Fruit fly (Drosophila melanogaster): ENCODE measurements around the gene CG10560.

Gene CG10560

DNA sequence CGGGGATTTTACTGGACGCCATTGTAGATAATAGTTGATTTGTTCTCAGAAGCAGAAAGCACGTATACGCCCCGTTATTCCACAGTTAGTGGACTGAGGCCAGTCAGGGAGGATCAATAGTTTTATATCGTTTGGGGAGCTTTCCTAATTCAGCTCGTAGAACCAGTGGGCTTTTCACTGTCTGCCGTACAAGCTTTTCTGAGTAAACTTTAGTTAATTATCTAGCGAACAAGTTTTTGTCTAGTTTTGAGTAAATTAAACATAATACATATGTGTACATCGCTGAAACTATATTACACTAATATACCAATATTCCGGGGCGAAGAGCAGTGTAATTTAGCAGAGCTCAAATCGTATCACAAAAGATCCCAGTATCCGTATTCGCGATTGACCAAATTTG is 2.8 kb upstream of the CG10560 start, which contains the start of gene CG10562:
Gene CG10562, minus strand, starts transcription at position 101 of the 400 bp plus-strand sequence.
- no peak for TF ChIP-seq Crg-1 (GFP tag; optimal IDR thresholded peaks at IDR 0.05)
- TF ChIP-seq Hr96 (GFP tag; optimal IDR thresholded peaks at IDR 0.05), result no peak
- TF ChIP-seq CG7045 (GFP tag; optimal IDR thresholded peaks at IDR 0.05), result no peak
- TF ChIP-seq cic (GFP tag; optimal IDR thresholded peaks at IDR 0.05), result peak; percentile 28
- TF ChIP-seq bab1 (GFP tag; optimal IDR thresholded peaks at IDR 0.05), result no peak
- peak; percentile 10 for TF ChIP-seq CG12768 (GFP tag; optimal IDR thresholded peaks at IDR 0.05)
- TF ChIP-seq kay (GFP tag; ENCODE audit: borderline replicate concordance), result no peak
- no peak for TF ChIP-seq CG33017 (tag; optimal IDR thresholded peaks at IDR 0.05)

DNA sequence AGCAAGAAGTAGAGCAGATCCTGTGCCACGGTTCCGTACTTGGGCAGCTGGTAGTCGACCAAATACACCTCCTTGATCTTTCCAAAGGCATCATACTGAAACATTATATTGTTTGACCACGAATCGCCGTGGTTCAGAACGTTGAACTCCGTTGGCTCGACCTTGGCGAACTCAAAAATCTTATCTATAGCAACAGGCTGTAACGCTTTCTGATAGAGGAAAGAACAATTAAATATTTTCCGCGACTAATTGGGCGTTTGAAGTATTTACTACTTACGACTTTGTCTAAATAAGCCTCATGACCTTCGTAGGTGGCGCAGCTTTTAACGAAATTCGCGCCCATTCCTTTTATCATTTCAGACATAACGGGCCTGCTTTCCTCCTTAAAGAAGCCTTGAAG is 1.8 kb upstream of the CG10560 start:
- TF ChIP-seq CG5204 (GFP tag; optimal IDR thresholded peaks at IDR 0.05), result no peak
- no peak for TF ChIP-seq CG7101 (tag; optimal IDR thresholded peaks at IDR 0.05)
- no peak for TF ChIP-seq CG33017 (tag; optimal IDR thresholded peaks at IDR 0.05)
- no peak for TF ChIP-seq ovo (GFP tag; optimal IDR thresholded peaks at IDR 0.05)
- TF ChIP-seq CG14711 (tag; optimal IDR thresholded peaks at IDR 0.05), result no peak
- no peak for TF ChIP-seq CG7045 (GFP tag; optimal IDR thresholded peaks at IDR 0.05)
- TF ChIP-seq cnc (optimal IDR thresholded peaks at IDR 0.05), result no peak
- no peak for TF ChIP-seq Mnt (GFP tag; optimal IDR thresholded peaks at IDR 0.05)
- no peak for TF ChIP-seq CG11617 (GFP tag; optimal IDR thresholded peaks at IDR 0.05)
- no peak for TF ChIP-seq pad (GFP tag; optimal IDR thresholded peaks at IDR 0.05)
- TF ChIP-seq kay (GFP tag; ENCODE audit: borderline replicate concordance), result no peak
- no peak for TF ChIP-seq Crg-1 (GFP tag; optimal IDR thresholded peaks at IDR 0.05)
- no peak for TF ChIP-seq toe (GFP tag; optimal IDR thresholded peaks at IDR 0.05)
- TF ChIP-seq Hr96 (GFP tag; optimal IDR thresholded peaks at IDR 0.05), result no peak
- TF ChIP-seq cic (GFP tag; optimal IDR thresholded peaks at IDR 0.05), result no peak
- no peak for TF ChIP-seq CG12768 (GFP tag; optimal IDR thresholded peaks at IDR 0.05)
- no peak for TF ChIP-seq Clk (GFP tag; optimal IDR thresholded peaks at IDR 0.05)

DNA sequence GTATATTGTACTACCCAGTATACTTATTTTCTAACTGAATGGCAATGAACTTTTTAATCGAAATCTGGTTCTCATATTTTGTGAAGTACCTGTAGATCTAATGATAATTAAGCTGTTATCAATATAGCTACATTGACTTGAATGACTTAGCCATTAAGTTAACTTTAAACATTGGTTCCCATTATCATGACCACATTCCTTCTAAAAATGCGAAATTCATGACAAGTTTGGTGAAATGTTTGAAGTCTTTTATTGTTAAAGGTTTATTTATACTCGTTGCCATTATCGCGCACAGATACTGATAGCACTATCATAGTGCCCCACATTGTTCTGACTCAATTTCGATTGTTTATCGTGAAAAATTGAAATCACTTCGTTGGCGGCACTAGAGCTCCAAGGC is 997 bp upstream of the CG10560 start:
- TF ChIP-seq CG12768 (GFP tag; optimal IDR thresholded peaks at IDR 0.05), result no peak
- no peak for TF ChIP-seq CG33017 (tag; optimal IDR thresholded peaks at IDR 0.05)
- no peak for TF ChIP-seq CG7101 (tag; optimal IDR thresholded peaks at IDR 0.05)
- no peak for TF ChIP-seq tj (GFP tag; optimal IDR thresholded peaks at IDR 0.05)
- TF ChIP-seq cnc (optimal IDR thresholded peaks at IDR 0.05), result no peak
- no peak for TF ChIP-seq kay (GFP tag; ENCODE audit: borderline replicate concordance)
- no peak for TF ChIP-seq Mnt (GFP tag; optimal IDR thresholded peaks at IDR 0.05)
- no peak for TF ChIP-seq Clk (GFP tag; optimal IDR thresholded peaks at IDR 0.05)
- no peak for TF ChIP-seq ovo (GFP tag; optimal IDR thresholded peaks at IDR 0.05)
- no peak for TF ChIP-seq cic (GFP tag; optimal IDR thresholded peaks at IDR 0.05)
- no peak for TF ChIP-seq toe (GFP tag; optimal IDR thresholded peaks at IDR 0.05)
- TF ChIP-seq CG5204 (GFP tag; optimal IDR thresholded peaks at IDR 0.05), result no peak
- TF ChIP-seq bab1 (GFP tag; optimal IDR thresholded peaks at IDR 0.05), result no peak

DNA sequence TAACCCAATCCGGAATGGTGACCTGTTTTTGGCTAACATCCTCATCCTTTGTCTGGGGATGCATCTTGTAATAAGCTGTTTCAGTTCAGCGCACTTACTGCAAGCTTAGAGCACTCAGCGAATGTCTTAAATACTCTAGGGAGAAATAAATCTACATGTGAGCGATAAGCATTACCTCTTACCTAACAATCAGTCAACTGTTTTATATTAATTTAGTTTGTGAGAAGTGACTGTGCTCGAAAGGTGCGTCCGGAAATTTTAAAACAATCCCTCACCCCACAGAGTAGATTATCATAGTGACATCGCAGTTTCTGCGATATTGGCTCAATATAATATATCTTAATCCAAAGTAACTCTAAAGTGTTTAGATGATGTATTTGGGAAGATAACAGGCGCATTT is 1.9 kb downstream of the CG10560 start, which contains the start of gene CG10553:
Gene CG10553, minus strand, starts transcription at position 101 of the 400 bp plus-strand sequence.
- TF ChIP-seq CG5204 (GFP tag; optimal IDR thresholded peaks at IDR 0.05) (no peak), CG14711 (tag; optimal IDR thresholded peaks at IDR 0.05) (no peak), CG1620 (GFP tag; optimal IDR thresholded peaks at IDR 0.05) (no peak), kay (GFP tag; ENCODE audit: borderline replicate concordance) (no peak), Hr96 (GFP tag; optimal IDR thresholded peaks at IDR 0.05) (no peak), CG7045 (GFP tag; optimal IDR thresholded peaks at IDR 0.05) (no peak), CG33017 (tag; optimal IDR thresholded peaks at IDR 0.05) (no peak), Crg-1 (GFP tag; optimal IDR thresholded peaks at IDR 0.05) (no peak), cnc (optimal IDR thresholded peaks at IDR 0.05) (no peak)

DNA sequence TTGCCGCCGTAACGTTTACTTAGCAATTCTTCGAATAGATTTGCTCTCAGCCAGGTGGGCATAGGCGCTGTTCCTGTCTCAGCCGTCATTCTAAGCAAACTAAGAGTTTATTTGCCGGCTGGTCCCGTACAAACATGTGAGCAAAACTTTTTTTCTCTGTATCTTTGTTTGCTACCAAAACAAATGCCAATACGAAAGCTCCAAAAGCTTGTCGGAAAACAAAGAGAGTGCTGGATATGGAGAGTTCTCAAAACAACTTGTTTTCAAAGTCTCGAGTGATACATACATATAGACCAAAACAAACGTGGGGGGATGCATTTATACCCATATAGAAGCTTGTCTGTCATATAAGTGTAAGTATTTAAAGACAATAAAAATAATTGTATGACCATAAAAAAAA is 3.9 kb downstream of the CG10560 start, which contains the start of gene CG10559:
Gene CG10559, minus strand, starts transcription at position 101 of the 400 bp plus-strand sequence.
- TF ChIP-seq bab1 (GFP tag; optimal IDR thresholded peaks at IDR 0.05) (no peak), kay (GFP tag; ENCODE audit: borderline replicate concordance) (peak; percentile 73), CG33017 (tag; optimal IDR thresholded peaks at IDR 0.05) (no peak), cnc (optimal IDR thresholded peaks at IDR 0.05) (no peak), cic (GFP tag; optimal IDR thresholded peaks at IDR 0.05) (peak; percentile 20), tj (GFP tag; optimal IDR thresholded peaks at IDR 0.05) (no peak)

DNA sequence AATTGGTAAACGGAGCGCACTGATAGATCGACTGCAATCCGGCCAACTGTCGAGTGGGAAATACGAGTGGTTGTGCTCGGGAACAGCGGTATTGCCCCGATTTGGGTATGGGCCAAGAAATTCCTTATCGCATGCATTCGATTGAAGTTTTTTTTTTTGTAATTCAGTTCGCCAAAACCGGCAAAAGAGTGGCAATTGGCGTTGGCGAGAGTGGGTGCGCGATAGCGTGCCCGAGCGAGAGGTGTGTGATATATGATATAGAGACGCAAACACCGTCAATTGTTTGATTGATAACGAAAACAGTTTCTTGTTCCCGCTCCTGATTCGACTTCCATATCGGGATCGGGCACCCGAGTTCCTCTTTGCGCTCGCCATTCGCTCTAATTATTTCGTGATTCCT is 6.1 kb downstream of the CG10560 start, which contains the start of gene CG31087:
Gene CG31087, minus strand, starts transcription at position 63 of the 400 bp plus-strand sequence.
- no peak for TF ChIP-seq CG7101 (tag; optimal IDR thresholded peaks at IDR 0.05)
- TF ChIP-seq cic (GFP tag; optimal IDR thresholded peaks at IDR 0.05), result peak; percentile 63
- no peak for TF ChIP-seq CG11617 (GFP tag; optimal IDR thresholded peaks at IDR 0.05)
- no peak for TF ChIP-seq CG14711 (tag; optimal IDR thresholded peaks at IDR 0.05)

DNA sequence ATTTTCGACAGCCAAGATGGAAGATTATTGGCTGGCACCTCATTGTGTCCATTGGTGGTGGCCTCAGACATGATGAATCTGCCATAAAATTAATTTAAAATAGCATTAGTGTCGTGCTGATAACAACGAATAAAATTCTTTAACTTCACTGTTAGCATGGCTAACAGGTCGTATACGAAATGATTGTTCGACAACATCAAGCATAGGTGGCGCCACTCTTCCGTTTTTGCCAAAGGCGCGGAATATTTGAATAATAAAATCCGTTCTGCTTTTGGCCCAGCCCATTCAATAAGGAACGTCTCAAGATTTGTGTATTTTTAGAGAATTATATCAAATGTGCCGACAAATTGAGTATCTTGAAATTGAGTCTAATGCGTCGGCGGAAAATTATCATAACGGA is 7.3 kb downstream of the CG10560 start:
- TF ChIP-seq Mnt (GFP tag; optimal IDR thresholded peaks at IDR 0.05) (no peak), toe (GFP tag; optimal IDR thresholded peaks at IDR 0.05) (peak; percentile 26)

DNA sequence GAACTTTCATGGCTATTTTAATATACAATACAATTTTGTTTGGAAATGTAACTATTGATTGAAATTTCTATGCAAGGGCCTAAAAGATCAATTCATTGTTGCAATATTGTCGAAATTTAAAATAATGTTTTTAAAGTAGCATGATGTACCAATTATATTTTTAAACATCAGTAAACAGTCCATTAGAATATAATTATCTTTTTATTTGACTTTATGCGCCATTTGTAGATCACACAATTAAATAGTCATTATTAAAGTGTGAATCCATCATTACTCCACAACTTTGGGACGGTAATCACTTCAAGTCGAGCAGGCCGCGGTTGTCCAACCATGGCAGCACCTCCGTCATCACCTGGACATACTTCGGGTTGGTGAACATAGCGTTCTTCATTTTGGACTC is 9.1 kb downstream of the CG10560 start, which contains the start of gene CG31099:
Gene CG31099, minus strand, starts transcription at position 101 of the 400 bp plus-strand sequence.
- TF ChIP-seq bab1 (GFP tag; optimal IDR thresholded peaks at IDR 0.05) (no peak), CG14711 (tag; optimal IDR thresholded peaks at IDR 0.05) (no peak), CG7101 (tag; optimal IDR thresholded peaks at IDR 0.05) (no peak), pad (GFP tag; optimal IDR thresholded peaks at IDR 0.05) (no peak), CG12768 (GFP tag; optimal IDR thresholded peaks at IDR 0.05) (no peak), CG1620 (GFP tag; optimal IDR thresholded peaks at IDR 0.05) (no peak), CG5204 (GFP tag; optimal IDR thresholded peaks at IDR 0.05) (no peak), tj (GFP tag; optimal IDR thresholded peaks at IDR 0.05) (no peak)

Measured in whole organism, adult.